Fruit fly (Drosophila melanogaster): ENCODE measurements around the gene brv1.

Gene brv1

DNA sequence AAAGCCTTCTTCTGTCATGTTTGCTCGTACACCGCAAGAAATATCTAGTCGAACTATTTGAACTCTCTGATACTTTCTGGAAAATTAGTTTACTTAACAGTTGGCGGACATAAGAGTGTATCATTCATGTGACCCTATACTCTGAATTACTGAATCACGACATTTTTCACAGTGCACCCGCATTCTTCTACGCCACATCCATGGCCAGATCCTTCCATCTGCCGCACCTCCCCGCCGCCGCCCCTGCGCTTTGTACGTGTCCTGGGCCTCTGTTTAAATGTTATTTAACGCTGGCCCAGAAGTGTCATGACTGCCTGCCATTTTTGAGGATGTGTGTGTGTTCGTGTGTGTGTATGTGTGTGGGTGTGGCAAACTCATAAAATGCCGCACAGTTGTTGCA, 26.4 kb upstream of the brv1 start:
- TF ChIP-seq slbo (GFP tag; IDR thresholded peaks at IDR 0.05) = peak; percentile 26; the same call in 1 of the 2 replicates
- 0 out of 3 replicates have a peak, but pooled peaks have one; percentile 19 for TF ChIP-seq dysf (GFP tag; IDR thresholded peaks at IDR 0.05)
- TF ChIP-seq psq (GFP tag; optimal IDR thresholded peaks at IDR 0.05) = no peak
- peak; percentile 16 for TF ChIP-seq CG18599 (GFP tag; optimal IDR thresholded peaks at IDR 0.05)
- TF ChIP-seq Ets65A (GFP tag) = peak; percentile 64
- no peak for TF ChIP-seq CG17328 (GFP tag; IDR thresholded peaks at IDR 0.05)
- TF ChIP-seq gsb (GFP tag; IDR thresholded peaks at IDR 0.05) = 0 out of 2 replicates have a peak, but pooled peaks have one; percentile 11
- no peak for TF ChIP-seq CG6683 (GFP tag; optimal IDR thresholded peaks at IDR 0.05)
- TF ChIP-seq Dp (GFP tag; optimal IDR thresholded peaks at IDR 0.05) = no peak
- no peak for TF ChIP-seq CG8290 (GFP tag; optimal IDR thresholded peaks at IDR 0.05)
- TF ChIP-seq CG8290 (tag; optimal IDR thresholded peaks at IDR 0.05) = peak in 1 of 2 experiments; percentile 37
- TF ChIP-seq exex (tag; optimal IDR thresholded peaks at IDR 0.05) = no peak
- peak; percentile 65 for TF ChIP-seq Med (GFP tag)
- TF ChIP-seq Rfx (GFP tag; IDR thresholded peaks at IDR 0.05) = 0 out of 2 replicates have a peak, but pooled peaks have one; percentile 32
- 0 out of 3 replicates have a peak, but pooled peaks have one; percentile 10 for TF ChIP-seq ase (GFP tag; IDR thresholded peaks at IDR 0.05)
- no peak for TF ChIP-seq CG42726 (GFP tag; IDR thresholded peaks at IDR 0.05; ENCODE audit: partially characterized antibody)

DNA sequence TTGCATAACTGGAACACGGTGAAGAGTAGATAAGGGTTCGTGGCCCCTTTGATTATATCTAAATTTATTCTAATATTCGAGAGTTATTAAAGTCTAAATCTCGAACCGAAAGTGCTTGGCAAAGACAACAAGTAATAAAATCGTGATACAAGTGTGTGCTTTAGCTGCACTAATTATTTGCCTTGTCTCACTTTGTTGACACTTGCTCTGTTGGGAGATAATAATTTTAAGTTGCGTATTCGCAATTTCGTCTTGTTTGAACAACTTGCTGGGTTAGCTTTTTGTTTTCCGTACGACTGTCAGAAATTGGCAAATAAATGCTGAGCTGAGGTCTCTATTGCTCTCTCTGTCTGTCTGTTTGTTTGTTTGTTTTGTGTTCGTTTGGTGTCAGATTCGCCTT, 18.4 kb upstream of the brv1 start:
- no peak for TF ChIP-seq tup (GFP tag; optimal IDR thresholded peaks at IDR 0.05)
- TF ChIP-seq hth (optimal IDR thresholded peaks at IDR 0.05) = no peak
- peak; percentile 38 for TF ChIP-seq Hmr (GFP tag; optimal IDR thresholded peaks at IDR 0.05)
- TF ChIP-seq CG3281 (GFP tag; optimal IDR thresholded peaks at IDR 0.05) = peak; percentile 42
- no peak for TF ChIP-seq pita (GFP tag; optimal IDR thresholded peaks at IDR 0.05)
- TF ChIP-seq CG10209 (GFP tag; optimal IDR thresholded peaks at IDR 0.05) = peak; percentile 23
- peak; percentile 38 for TF ChIP-seq CG2678 (tag; optimal IDR thresholded peaks at IDR 0.05)
- peak; percentile 0 for TF ChIP-seq CG12769 (tag; optimal IDR thresholded peaks at IDR 0.05)
- TF ChIP-seq salm (tag; optimal IDR thresholded peaks at IDR 0.05) = no peak
- peak; percentile 70 for TF ChIP-seq lab (GFP tag; optimal IDR thresholded peaks at IDR 0.05)
- peak; percentile 12 for TF ChIP-seq caup (GFP tag; optimal IDR thresholded peaks at IDR 0.05; ENCODE audit: severe bottlenecking)
- peak; percentile 14 for TF ChIP-seq Asciz (GFP tag; optimal IDR thresholded peaks at IDR 0.05)
- no peak for TF ChIP-seq CG8290 (GFP tag; optimal IDR thresholded peaks at IDR 0.05)
- TF ChIP-seq CG8290 (tag; optimal IDR thresholded peaks at IDR 0.05) = peak in 1 of 2 experiments; percentile 29
- no peak for TF ChIP-seq emc (GFP tag; optimal IDR thresholded peaks at IDR 0.05)
- TF ChIP-seq Meics (GFP tag; optimal IDR thresholded peaks at IDR 0.05) = peak; percentile 2
- TF ChIP-seq CG2120 (GFP tag; optimal IDR thresholded peaks at IDR 0.05) = peak; percentile 6
- TF ChIP-seq CG11398 (GFP tag; optimal IDR thresholded peaks at IDR 0.05) = no peak
- TF ChIP-seq Med (GFP tag) = peak; percentile 81
- TF ChIP-seq CG8924 (tag; optimal IDR thresholded peaks at IDR 0.05) = no peak
- TF ChIP-seq Fer1 (GFP tag; optimal IDR thresholded peaks at IDR 0.05) = peak; percentile 29
- 0 out of 2 replicates have a peak, but pooled peaks have one; percentile 33 for TF ChIP-seq sob (GFP tag; IDR thresholded peaks at IDR 0.05)
- no peak for TF ChIP-seq br (optimal IDR thresholded peaks at IDR 0.05)
- TF ChIP-seq CG12071 (GFP tag; optimal IDR thresholded peaks at IDR 0.05) = peak; percentile 45
- TF ChIP-seq ATbp (GFP tag; optimal IDR thresholded peaks at IDR 0.05) = peak; percentile 3
- peak; percentile 64 for TF ChIP-seq CG18599 (GFP tag; optimal IDR thresholded peaks at IDR 0.05)
- no peak for TF ChIP-seq hkb (optimal IDR thresholded peaks at IDR 0.05)
- TF ChIP-seq hkb (GFP tag; IDR thresholded peaks at IDR 0.05) = no peak
- TF ChIP-seq CG15514 (GFP tag; optimal IDR thresholded peaks at IDR 0.05) = peak; percentile 22

Measured in whole organism, embryonic.